Worm (Caenorhabditis elegans) whole organism, L3 larva: ENCODE data around the gene bra-2.

ENCODE experiments used
- R02D3.7 ChIP-seq: fragments of 150-350 bp; optimal IDR thresholded peaks from 2 replicates; lab custom pipeline; 2014; ENCODE audit warnings: missing biosample characterization, missing genetic modification characterization
- ceh-82 ChIP-seq: fragments of 150-350 bp; optimal IDR thresholded peaks from 2 replicates; lab custom pipeline; 2014; ENCODE audit warnings: missing biosample characterization, missing genetic modification characterization
- egl-27 ChIP-seq: sonication (generic microtip); optimal IDR thresholded peaks from 4 replicates; lab custom pipeline; 2017; ENCODE audit warnings: missing biosample characterization, missing genetic modification reagents, missing genetic modification characterization
- elt-2 ChIP-seq: sonication (generic microtip); optimal IDR thresholded peaks from 2 replicates; lab custom pipeline; 2016; ENCODE audit warnings: missing genetic modification reagents, mild to moderate bottlenecking, missing genetic modification characterization, missing compliant biosample characterization
- fkh-2 ChIP-seq: fragments of 150-350 bp; optimal IDR thresholded peaks from 2 replicates; lab custom pipeline; 2014; ENCODE audit warnings: missing biosample characterization, missing genetic modification reagents, missing genetic modification characterization
- fos-1 ChIP-seq: fragments of 150-350 bp; optimal IDR thresholded peaks from 2 replicates; lab custom pipeline; 2014; ENCODE audit warnings: missing biosample characterization, missing genetic modification characterization
- lin-15B ChIP-seq: fragments of 150-350 bp; optimal IDR thresholded peaks from 2 replicates; lab custom pipeline; 2014; ENCODE audit warnings: missing biosample characterization, missing genetic modification characterization
- lin-39 ChIP-seq: fragments of 150-350 bp; optimal IDR thresholded peaks from 2 replicates; lab custom pipeline; 2018; ENCODE audit warnings: missing biosample characterization, missing genetic modification reagents, missing genetic modification characterization
- mdl-1 ChIP-seq: fragments of 150-350 bp; optimal IDR thresholded peaks from 2 replicates; lab custom pipeline; 2014; ENCODE audit warnings: missing biosample characterization, missing genetic modification characterization
- nfya-1 ChIP-seq: sonication (generic microtip); optimal IDR thresholded peaks from 2 replicates; lab custom pipeline; 2017; ENCODE audit warnings: missing genetic modification characterization, mild to moderate bottlenecking, missing compliant biosample characterization, antibody characterized with exemption, moderate library complexity; ENCODE audit not compliant: insufficient read depth
- nhr-11 ChIP-seq: fragments of 150-350 bp; optimal IDR thresholded peaks from 2 replicates; lab custom pipeline; 2014; ENCODE audit warnings: missing biosample characterization, missing genetic modification characterization
- nhr-12 ChIP-seq: fragments of 150-350 bp; optimal IDR thresholded peaks from 2 replicates; lab custom pipeline; 2014; ENCODE audit warnings: missing biosample characterization, missing genetic modification characterization
- snpc-4 ChIP-seq: fragments of 150-350 bp; optimal IDR thresholded peaks from 2 replicates; lab custom pipeline; 2014; ENCODE audit warnings: missing biosample characterization, missing genetic modification characterization
- unc-39 ChIP-seq: sonication (generic microtip); optimal IDR thresholded peaks from 4 replicates; lab custom pipeline; 2017; ENCODE audit warnings: missing biosample characterization, missing genetic modification characterization

DNA sequence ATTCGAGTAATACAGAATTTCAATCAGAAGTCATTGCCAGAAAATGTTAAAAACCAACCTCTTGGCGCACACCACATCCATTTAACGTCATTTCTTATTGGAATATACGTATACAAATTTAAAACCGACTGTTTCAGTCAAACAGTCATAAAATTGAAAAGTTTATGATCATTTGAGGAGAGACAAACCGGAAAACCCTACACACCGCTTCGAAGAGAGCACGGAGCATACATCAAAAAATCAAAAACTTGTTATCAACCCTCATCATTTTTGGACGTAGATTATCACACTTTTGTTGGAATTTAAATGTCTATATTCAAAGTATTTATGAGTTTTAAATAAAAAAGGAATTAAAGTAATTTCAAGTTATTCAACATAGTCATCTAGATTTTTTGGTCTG, 20.0 kb upstream of the bra-2 start, which contains the start of gene T24C4.10:
- TF ChIP-seq ceh-82 (tag; lab: Kevin White, UChicago), result no peak
- no peak for TF ChIP-seq nhr-11 (tag; lab: Kevin White, UChicago)
- TF ChIP-seq snpc-4 (tag; lab: Kevin White, UChicago), result no peak
- TF ChIP-seq elt-2 (tag; lab: Kevin White, UChicago), result peak; percentile 62
- TF ChIP-seq R02D3.7 (tag; lab: Kevin White, UChicago), result no peak
- no peak for TF ChIP-seq lin-39 (tag; lab: Kevin White, UChicago)
- TF ChIP-seq nfya-1 (tag; lab: Kevin White, UChicago), result no peak
- no peak for TF ChIP-seq unc-39 (tag; lab: Kevin White, UChicago)
- no peak for TF ChIP-seq egl-27 (tag; lab: Kevin White, UChicago)
- TF ChIP-seq nhr-12 (tag; lab: Kevin White, UChicago), result no peak
- TF ChIP-seq fos-1 (tag; lab: Kevin White, UChicago), result no peak
- no peak for TF ChIP-seq fkh-2 (tag; lab: Kevin White, UChicago)
- TF ChIP-seq mdl-1, result no peak
- no peak for TF ChIP-seq lin-15B (tag; lab: Kevin White, UChicago)
